Fruit fly (Drosophila melanogaster) whole organism, embryonic: ENCODE measurements around the gene Cog3.

Experiments used
- Aef1 ChIP-seq: fragments of 200-800 bp; sonication (Bioruptor generic); IDR thresholded peaks from 3 replicates; pipeline ENCODE4 v1.3.6; 2022; ENCODE audit warnings: missing biosample characterization, missing genetic modification characterization
- Antp ChIP-seq: fragments of 200-800 bp; sonication (Bioruptor generic); optimal IDR thresholded peaks from 3 replicates; lab custom pipeline; 2016; ENCODE audit warnings: missing biosample characterization, missing genetic modification characterization
- Bgb ChIP-seq: fragments of 200-800 bp; sonication (Bioruptor generic); IDR thresholded peaks from 2 replicates; pipeline ENCODE4 v1.3.6; 2022; ENCODE audit warnings: missing biosample characterization, missing genetic modification characterization; ENCODE audit not compliant: partially characterized antibody
- Bteb2 ChIP-seq: fragments of 200-800 bp; sonication (Bioruptor generic); optimal IDR thresholded peaks from 2 replicates; lab custom pipeline; 2016; ENCODE audit warnings: missing biosample characterization, missing genetic modification characterization
- CG10654 ChIP-seq: fragments of 200-800 bp; sonication (Bioruptor generic); optimal IDR thresholded peaks from 2 replicates; lab custom pipeline; 2016; ENCODE audit warnings: missing biosample characterization, missing genetic modification characterization
- CG10979 ChIP-seq: fragments of 200-800 bp; sonication (Bioruptor generic); optimal IDR thresholded peaks from 2 replicates; lab custom pipeline; 2018; ENCODE audit warnings: missing biosample characterization, mild to moderate bottlenecking, missing genetic modification characterization, moderate library complexity
- CG12299 ChIP-seq: fragments of 200-800 bp; sonication (Bioruptor generic); optimal IDR thresholded peaks from 2 replicates; lab custom pipeline; 2018; ENCODE audit warnings: missing biosample characterization, mild to moderate bottlenecking, missing genetic modification characterization
- CG1233 ChIP-seq: fragments of 200-800 bp; sonication (Bioruptor generic); optimal IDR thresholded peaks from 4 replicates; lab custom pipeline; 2018; ENCODE audit warnings: missing biosample characterization, mild to moderate bottlenecking, missing genetic modification characterization
- CG13296 ChIP-seq: fragments of 200-800 bp; sonication (Bioruptor generic); optimal IDR thresholded peaks from 3 replicates; lab custom pipeline; 2018; ENCODE audit warnings: missing biosample characterization, mild to moderate bottlenecking, missing genetic modification characterization
- CG13775 ChIP-seq: fragments of 200-800 bp; sonication (Bioruptor generic); optimal IDR thresholded peaks from 3 replicates; lab custom pipeline; 2017; ENCODE audit warnings: missing biosample characterization, mild to moderate bottlenecking, missing genetic modification characterization
- CG14667 ChIP-seq: fragments of 200-800 bp; sonication (Bioruptor generic); IDR thresholded peaks from 2 replicates; pipeline ENCODE4 v1.3.6; 2022; ENCODE audit warnings: missing biosample characterization, missing genetic modification characterization
- CG14710 ChIP-seq: fragments of 200-800 bp; sonication (Bioruptor generic); optimal IDR thresholded peaks from 3 replicates; lab custom pipeline; 2019; ENCODE audit warnings: missing biosample characterization, mild to moderate bottlenecking, missing genetic modification characterization, moderate library complexity
- CG14965 ChIP-seq: fragments of 200-800 bp; sonication (Bioruptor generic); optimal IDR thresholded peaks from 2 replicates; lab custom pipeline; 2016; ENCODE audit warnings: missing biosample characterization, missing genetic modification characterization, borderline replicate concordance
- CG15479 ChIP-seq: fragments of 200-800 bp; sonication (Bioruptor generic); optimal IDR thresholded peaks from 3 replicates; lab custom pipeline; 2019; ENCODE audit warnings: missing biosample characterization, mild to moderate bottlenecking, missing genetic modification characterization, moderate library complexity
- CG1602 ChIP-seq: fragments of 200-800 bp; sonication (Bioruptor generic); optimal IDR thresholded peaks from 3 replicates; lab custom pipeline; 2016; ENCODE audit warnings: missing biosample characterization, missing genetic modification characterization
- CG2202 ChIP-seq: fragments of 200-800 bp; sonication (Bioruptor generic); optimal IDR thresholded peaks from 2 replicates; lab custom pipeline; 2018; ENCODE audit warnings: missing biosample characterization, mild to moderate bottlenecking, missing genetic modification characterization
- CG31441 ChIP-seq: fragments of 200-800 bp; sonication (Bioruptor generic); IDR thresholded peaks from 2 replicates; pipeline ENCODE4 v1.3.6; 2022; ENCODE audit warnings: missing biosample characterization, missing genetic modification characterization
- CG3407 ChIP-seq: fragments of 200-800 bp; sonication (Bioruptor generic); optimal IDR thresholded peaks from 2 replicates; lab custom pipeline; 2018; ENCODE audit warnings: missing biosample characterization, mild to moderate bottlenecking, missing genetic modification characterization
- CG4854 ChIP-seq: fragments of 200-800 bp; sonication (Bioruptor generic); optimal IDR thresholded peaks from 2 replicates; lab custom pipeline; 2016; ENCODE audit warnings: missing biosample characterization, missing genetic modification characterization, inconsistent platforms
- CG6272 ChIP-seq: fragments of 200-800 bp; sonication (Bioruptor generic); IDR thresholded peaks from 2 replicates; pipeline ENCODE4 v1.3.6; 2022; ENCODE audit warnings: missing biosample characterization, missing genetic modification characterization
- CHES-1-like ChIP-seq: fragments of 200-800 bp; sonication (Bioruptor generic); optimal IDR thresholded peaks from 2 replicates; lab custom pipeline; 2016; ENCODE audit warnings: missing biosample characterization, missing genetic modification characterization
- Dp ChIP-seq: fragments of 200-800 bp; sonication (Bioruptor generic); optimal IDR thresholded peaks from 2 replicates; lab custom pipeline; 2018; ENCODE audit warnings: missing biosample characterization, mild to moderate bottlenecking, missing genetic modification characterization, moderate library complexity
- Dref ChIP-seq: fragments of 200-800 bp; sonication (Bioruptor generic); IDR thresholded peaks from 2 replicates; pipeline ENCODE4 v1.3.6; 2022; ENCODE audit warnings: missing biosample characterization, missing genetic modification characterization
- E2f2 ChIP-seq: fragments of 200-800 bp; sonication (Bioruptor generic); IDR thresholded peaks from 2 replicates; pipeline ENCODE4 v1.3.6; 2022; ENCODE audit warnings: missing biosample characterization, missing genetic modification characterization
- Hr3 ChIP-seq: fragments of 200-800 bp; sonication (Bioruptor generic); optimal IDR thresholded peaks from 3 replicates; lab custom pipeline; 2016; ENCODE audit warnings: missing biosample characterization, missing genetic modification characterization
- Hsf ChIP-seq: fragments of 200-800 bp; sonication (Bioruptor generic); optimal IDR thresholded peaks from 3 replicates; lab custom pipeline; 2016; ENCODE audit warnings: missing biosample characterization, missing genetic modification characterization
- MESR4 ChIP-seq: fragments of 200-800 bp; sonication (Bioruptor generic); optimal IDR thresholded peaks from 2 replicates; lab custom pipeline; 2018; ENCODE audit warnings: missing biosample characterization, mild to moderate bottlenecking, missing genetic modification characterization, moderate library complexity
- Mes4 ChIP-seq: fragments of 200-800 bp; sonication (Bioruptor generic); optimal IDR thresholded peaks from 2 replicates; lab custom pipeline; 2016; ENCODE audit warnings: missing biosample characterization, missing genetic modification characterization
- NfI ChIP-seq: fragments of 200-800 bp; sonication (Bioruptor generic); optimal IDR thresholded peaks from 3 replicates; lab custom pipeline; 2018; ENCODE audit warnings: missing biosample characterization, mild to moderate bottlenecking, missing genetic modification characterization, moderate library complexity
- Opbp ChIP-seq: fragments of 200-800 bp; sonication (Bioruptor generic); IDR thresholded peaks from 3 replicates; pipeline ENCODE4 v1.3.6; 2022; ENCODE audit warnings: missing biosample characterization, missing genetic modification characterization; ENCODE audit not compliant: partially characterized antibody
- Rx ChIP-seq: fragments of 200-800 bp; sonication (Bioruptor generic); IDR thresholded peaks from 2 replicates; pipeline ENCODE4 v1.3.6; 2022; ENCODE audit warnings: missing biosample characterization, missing genetic modification characterization
- Sox102F ChIP-seq: fragments of 200-800 bp; sonication (Bioruptor generic); optimal IDR thresholded peaks from 2 replicates; lab custom pipeline; 2018; ENCODE audit warnings: missing biosample characterization, mild to moderate bottlenecking, missing genetic modification characterization, moderate library complexity
- Tbp ChIP-seq: fragments of >200 bp; optimal IDR thresholded peaks from 2 replicates; lab custom pipeline; 2018; ENCODE audit warnings: missing biosample characterization, missing genetic modification characterization
- al ChIP-seq: fragments of 200-800 bp; sonication (Bioruptor generic); IDR thresholded peaks from 2 replicates; pipeline ENCODE4 v1.3.6; 2022; ENCODE audit warnings: missing biosample characterization, missing genetic modification characterization
- ap ChIP-seq: fragments of 200-800 bp; sonication (Bioruptor generic); IDR thresholded peaks from 2 replicates; pipeline ENCODE4 v1.3.6; 2022; ENCODE audit warnings: missing biosample characterization, missing genetic modification characterization
- cato ChIP-seq: fragments of 200-800 bp; sonication (Bioruptor generic); optimal IDR thresholded peaks from 2 replicates; lab custom pipeline; 2016; ENCODE audit warnings: missing biosample characterization, missing genetic modification characterization, borderline replicate concordance
- cg ChIP-seq: fragments of 200-800 bp; sonication (Bioruptor generic); optimal IDR thresholded peaks from 3 replicates; lab custom pipeline; 2019; ENCODE audit warnings: missing biosample characterization, mild to moderate bottlenecking, missing genetic modification characterization, moderate library complexity
- jigr1 ChIP-seq: fragments of 200-800 bp; sonication (Bioruptor generic); IDR thresholded peaks from 3 replicates; pipeline ENCODE4 v1.3.6; 2022; ENCODE audit warnings: missing biosample characterization, missing genetic modification characterization
- lbe ChIP-seq: fragments of 200-800 bp; sonication (Bioruptor generic); optimal IDR thresholded peaks from 2 replicates; lab custom pipeline; 2016; ENCODE audit warnings: missing biosample characterization, mild to moderate bottlenecking, missing genetic modification characterization
- lola ChIP-seq, 3 experiments: fragments of >200 bp in 2 of 3; fragments of 200-800 bp in 1 of 3; sonication (Bioruptor generic) in 1 of 3; optimal IDR thresholded peaks; 2 replicates each; lab custom pipeline; 2017 to 2019; ENCODE audit warnings: missing biosample characterization in 3 of 3, missing genetic modification characterization in 3 of 3, mild to moderate bottlenecking in 1 of 3, moderate library complexity in 1 of 3
- nerfin-1 ChIP-seq: fragments of 200-800 bp; sonication (Bioruptor generic); optimal IDR thresholded peaks from 3 replicates; lab custom pipeline; 2019; ENCODE audit warnings: missing biosample characterization, mild to moderate bottlenecking, missing genetic modification characterization, moderate library complexity
- pum ChIP-seq: fragments of 200-800 bp; sonication (Bioruptor generic); optimal IDR thresholded peaks from 2 replicates; lab custom pipeline; 2016; ENCODE audit warnings: missing biosample characterization, missing genetic modification characterization
- sc ChIP-seq, 3 experiments: fragments of >200 bp in 2 of 3; fragments of 200-800 bp in 1 of 3; sonication (Bioruptor generic) in 1 of 3; optimal IDR thresholded peaks; 2 replicates in 2 of 3; 3 replicates in 1 of 3; lab custom pipeline; 2017; ENCODE audit warnings: mild to moderate bottlenecking in 1 of 3, missing biosample characterization in 1 of 3, missing genetic modification characterization in 1 of 3, missing genetic modification reagents in 1 of 3
- tgo ChIP-seq: fragments of 200-800 bp; sonication (Bioruptor generic); IDR thresholded peaks from 3 replicates; pipeline ENCODE4 v1.3.6; 2022; ENCODE audit warnings: missing biosample characterization, missing genetic modification characterization
- unc-4 ChIP-seq: fragments of 200-800 bp; sonication (Bioruptor generic); IDR thresholded peaks from 2 replicates; pipeline ENCODE4 v1.3.6; 2022; ENCODE audit warnings: missing biosample characterization, missing genetic modification characterization; ENCODE audit not compliant: partially characterized antibody

Gene Cog3

DNA sequence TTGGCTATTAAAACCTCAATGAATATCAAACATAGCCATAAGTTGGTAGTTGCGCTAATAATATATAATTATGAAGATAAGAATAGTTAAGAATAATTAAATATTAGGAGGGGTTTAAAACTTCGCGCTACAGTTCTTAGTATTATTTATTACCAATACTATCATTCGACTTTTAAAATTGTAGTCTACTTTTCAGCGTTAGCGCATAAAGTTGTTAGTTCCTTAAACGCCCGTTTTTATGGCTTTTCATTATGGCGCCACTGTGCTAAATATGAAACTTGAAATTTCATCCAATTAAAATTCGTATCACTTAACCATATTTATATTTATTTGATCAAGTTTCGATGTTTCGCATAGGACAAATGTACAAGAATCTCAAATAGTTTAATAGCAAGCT lies 23.6 kb upstream of the Cog3 start (continued):
- TF ChIP-seq MESR4 (GFP tag; lab: Kevin White, UChicago) (no peak), Bgb (no peak), CG1233 (GFP tag; lab: Kevin White, UChicago) (peak; percentile 8), CG14710 (tag; lab: Kevin White, UChicago) (peak; percentile 19), unc-4 (GFP tag; lab: Robert Waterston, UW) (no peak), CHES-1-like (GFP tag; lab: Kevin White, UChicago) (no peak), CG15479 (GFP tag; lab: Kevin White, UChicago) (no peak), CG14667 (GFP tag; lab: Robert Waterston, UW) (no peak), cg (GFP tag; lab: Kevin White, UChicago) (peak; percentile 67), CG12299 (tag; lab: Kevin White, UChicago) (no peak), Sox102F (GFP tag; lab: Kevin White, UChicago) (no peak), jigr1 (GFP tag; lab: Robert Waterston, UW) (no peak), Aef1 (GFP tag; lab: Robert Waterston, UW) (no peak), pum (GFP tag; lab: Kevin White, UChicago) (no peak), Dp (GFP tag; lab: Kevin White, UChicago) (peak; percentile 49), cato (no peak), Opbp (GFP tag; lab: Robert Waterston, UW) (no peak), Hr3 (GFP tag; lab: Kevin White, UChicago) (no peak), CG14965 (GFP tag; lab: Kevin White, UChicago) (no peak), CG1602 (GFP tag; lab: Kevin White, UChicago) (no peak), Antp (GFP tag; lab: Kevin White, UChicago) (no peak), sc (optimal IDR thresholded peaks at IDR 0.05; lab: Kevin White, UChicago) (no peak), sc (GFP tag; optimal IDR thresholded peaks at IDR 0.05; lab: Kevin White, UChicago) (no peak), E2f2 (GFP tag; lab: Robert Waterston, UW) (peak; percentile 80), nerfin-1 (tag; lab: Kevin White, UChicago) (no peak), tgo (no peak), NfI (GFP tag; lab: Kevin White, UChicago) (no peak), CG2202 (peak; percentile 12), Hsf (GFP tag; lab: Kevin White, UChicago) (no peak), CG31441 (no peak), al (GFP tag; lab: Robert Waterston, UW) (no peak), CG10654 (no peak), CG13296 (GFP tag; lab: Kevin White, UChicago) (no peak), Tbp (GFP tag; lab: Kevin White, UChicago) (no peak), CG10979 (peak; percentile 14), CG3407 (no peak), ap (GFP tag; lab: Robert Waterston, UW) (no peak), Dref (GFP tag; lab: Robert Waterston, UW) (no peak), Mes4 (GFP tag; lab: Kevin White, UChicago) (no peak), CG6272 (GFP tag; lab: Robert Waterston, UW) (no peak), CG4854 (GFP tag; lab: Kevin White, UChicago) (no peak), CG13775 (GFP tag; lab: Kevin White, UChicago) (no peak), Rx (GFP tag; lab: Robert Waterston, UW) (no peak), lola (GFP tag; optimal IDR thresholded peaks at IDR 0.05; lab: Kevin White, UChicago) (no peak), Bteb2 (GFP tag; lab: Kevin White, UChicago) (no peak), lbe (no peak)
